Fruit fly (Drosophila melanogaster): ENCODE measurements around the gene mtd.
A peak's percentile ranks its signal among the peaks of the same experiment; 100 is the strongest.

The mtd gene

dm6 chr3R:5264251-5265098, 85.8 kb downstream of the mtd start:
- no peak; the same call in 1 of the 2 replicates for TF ChIP-seq Ets98B (GFP tag; IDR thresholded peaks at IDR 0.05)
- no peak for TF ChIP-seq CG13204 (GFP tag; optimal IDR thresholded peaks at IDR 0.05)
- TF ChIP-seq CG14655 (GFP tag; optimal IDR thresholded peaks at IDR 0.05): peak; percentile 64
- no peak for TF ChIP-seq CG10348 (GFP tag; IDR thresholded peaks at IDR 0.05)
- peak; percentile 52 for TF ChIP-seq Pif1B (GFP tag; optimal IDR thresholded peaks at IDR 0.05)
- TF ChIP-seq gl (tag; optimal IDR thresholded peaks at IDR 0.05): peak; percentile 38
- TF ChIP-seq rn (GFP tag; IDR thresholded peaks at IDR 0.05): no peak
- peak; percentile 50 for TF ChIP-seq CG34367 (tag; optimal IDR thresholded peaks at IDR 0.05)
- peak; percentile 53 for TF ChIP-seq CG15710 (tag; optimal IDR thresholded peaks at IDR 0.05)
- TF ChIP-seq fd96Ca (GFP tag; IDR thresholded peaks at IDR 0.05): no peak
- TF ChIP-seq CG8301 (tag; optimal IDR thresholded peaks at IDR 0.05): peak; percentile 53
- no peak for TF ChIP-seq EcR (GFP tag; optimal IDR thresholded peaks at IDR 0.05)
- peak; percentile 54 for TF ChIP-seq Snoo (tag; optimal IDR thresholded peaks at IDR 0.05)
- peak; percentile 44 for TF ChIP-seq CG9948 (tag; optimal IDR thresholded peaks at IDR 0.05)
- no peak for TF ChIP-seq D1 (tag; optimal IDR thresholded peaks at IDR 0.05)
- no peak for TF ChIP-seq CG32121 (GFP tag; IDR thresholded peaks at IDR 0.05)
- TF ChIP-seq CG8159 (tag; optimal IDR thresholded peaks at IDR 0.05): peak; percentile 70
- peak; percentile 33 for TF ChIP-seq CG17806 (tag; optimal IDR thresholded peaks at IDR 0.05)
- peak; percentile 29 for TF ChIP-seq Pif1A (GFP tag; optimal IDR thresholded peaks at IDR 0.05)
- TF ChIP-seq CG4496 (GFP tag; IDR thresholded peaks at IDR 0.05): peak; percentile 44; the same call in 1 of the 3 replicates
- TF ChIP-seq CG12605 (GFP tag; IDR thresholded peaks at IDR 0.05): peak; percentile 26; the same call in 1 of the 2 replicates

dm6 chr3R:5263311-5264250, 86.7 kb downstream of the mtd start:
- TF ChIP-seq Pif1B (GFP tag; optimal IDR thresholded peaks at IDR 0.05) (peak; percentile 61), CG9948 (tag; optimal IDR thresholded peaks at IDR 0.05) (peak; percentile 77), rn (GFP tag; IDR thresholded peaks at IDR 0.05) (no peak), CG32121 (GFP tag; IDR thresholded peaks at IDR 0.05) (0 out of 2 replicates have a peak, but pooled peaks have one; percentile 57), CG13204 (GFP tag; optimal IDR thresholded peaks at IDR 0.05) (peak; percentile 44), EcR (GFP tag; optimal IDR thresholded peaks at IDR 0.05) (peak; percentile 94), gl (tag; optimal IDR thresholded peaks at IDR 0.05) (no peak), CG34367 (tag; optimal IDR thresholded peaks at IDR 0.05) (peak; percentile 37), CG8301 (tag; optimal IDR thresholded peaks at IDR 0.05) (peak; percentile 28), CG10348 (GFP tag; IDR thresholded peaks at IDR 0.05) (no peak), CG8159 (tag; optimal IDR thresholded peaks at IDR 0.05) (peak; percentile 81), Pif1A (GFP tag; optimal IDR thresholded peaks at IDR 0.05) (peak; percentile 56), CG12605 (GFP tag; IDR thresholded peaks at IDR 0.05) (no peak), CG4496 (GFP tag; IDR thresholded peaks at IDR 0.05) (0 out of 3 replicates have a peak, but pooled peaks have one; percentile 12), CG17806 (tag; optimal IDR thresholded peaks at IDR 0.05) (peak; percentile 62), fd96Ca (GFP tag; IDR thresholded peaks at IDR 0.05) (0 out of 3 replicates have a peak, but pooled peaks have one; percentile 44), Snoo (tag; optimal IDR thresholded peaks at IDR 0.05) (peak; percentile 36), D1 (tag; optimal IDR thresholded peaks at IDR 0.05) (peak; percentile 49), CG15710 (tag; optimal IDR thresholded peaks at IDR 0.05) (peak; percentile 77), CG14655 (GFP tag; optimal IDR thresholded peaks at IDR 0.05) (peak; percentile 65), Ets98B (GFP tag; IDR thresholded peaks at IDR 0.05) (no peak)

dm6 chr3R:5262592-5262991, 87.7 kb downstream of the mtd start, which contains the start of gene Tim17a2:
Gene Tim17a2 (minus strand): TSS chr3R:5262692.
- TF ChIP-seq CG9948 (tag; optimal IDR thresholded peaks at IDR 0.05): no peak
- TF ChIP-seq CG17806 (tag; optimal IDR thresholded peaks at IDR 0.05): no peak
- no peak for TF ChIP-seq CG8301 (tag; optimal IDR thresholded peaks at IDR 0.05)
- TF ChIP-seq D1 (tag; optimal IDR thresholded peaks at IDR 0.05): no peak
- TF ChIP-seq CG34367 (tag; optimal IDR thresholded peaks at IDR 0.05): no peak
- TF ChIP-seq EcR (GFP tag; optimal IDR thresholded peaks at IDR 0.05): no peak
- no peak for TF ChIP-seq Pif1B (GFP tag; optimal IDR thresholded peaks at IDR 0.05)

- TF ChIP-seq CG32121 (GFP tag; IDR thresholded peaks at IDR 0.05): no peak
These were observed 88.2 kb downstream of the mtd start for dm6 chr3R:5261996-5262535.

dm6 chr3R:5261262-5261661, 89.0 kb downstream of the mtd start:
- TF ChIP-seq CG8159 (tag; optimal IDR thresholded peaks at IDR 0.05): no peak
- no peak for TF ChIP-seq Snoo (tag; optimal IDR thresholded peaks at IDR 0.05)
- no peak for TF ChIP-seq D1 (tag; optimal IDR thresholded peaks at IDR 0.05)

Data from whole organism, pupa.